Fruit fly (Drosophila melanogaster) whole organism, prepupa: ENCODE measurements around the gene Fdh.

Source experiments
- Blimp-1 ChIP-seq: fragments of 200-800 bp; sonication (Bioruptor generic); optimal IDR thresholded peaks from 3 replicates; lab custom pipeline; 2017; ENCODE audit warnings: missing biosample characterization, missing genetic modification characterization, mild to moderate bottlenecking, moderate library complexity, missing genetic modification reagents
- CG10631 ChIP-seq: fragments of 200-800 bp; sonication (Bioruptor generic); optimal IDR thresholded peaks from 2 replicates; lab custom pipeline; 2016; ENCODE audit warnings: missing biosample characterization, missing genetic modification characterization
- CG10669 ChIP-seq: fragments of 200-800 bp; sonication (Bioruptor generic); optimal IDR thresholded peaks from 3 replicates; lab custom pipeline; 2018; ENCODE audit warnings: missing biosample characterization, mild to moderate bottlenecking, missing genetic modification characterization, moderate library complexity
- CG11294 ChIP-seq: fragments of 200-800 bp; sonication (Bioruptor generic); IDR thresholded peaks from 2 replicates; pipeline ENCODE4 v1.3.6; 2022; ENCODE audit warnings: missing biosample characterization, missing genetic modification characterization
- CG11902 ChIP-seq: fragments of 200-800 bp; sonication (Bioruptor generic); optimal IDR thresholded peaks from 3 replicates; lab custom pipeline; 2016; ENCODE audit warnings: missing biosample characterization, missing genetic modification characterization
- CG1621 ChIP-seq: fragments of 200-800 bp; sonication (Bioruptor generic); optimal IDR thresholded peaks from 3 replicates; lab custom pipeline; 2018; ENCODE audit warnings: missing biosample characterization, mild to moderate bottlenecking, missing genetic modification characterization
- CG16779 ChIP-seq: fragments of 200-800 bp; sonication (Bioruptor generic); optimal IDR thresholded peaks from 3 replicates; lab custom pipeline; 2017; ENCODE audit warnings: missing biosample characterization, mild to moderate bottlenecking, missing genetic modification characterization
- CG3032 ChIP-seq: fragments of 200-800 bp; optimal IDR thresholded peaks from 2 replicates; lab custom pipeline; 2019; ENCODE audit warnings: missing biosample characterization, mild to moderate bottlenecking, missing genetic modification characterization, moderate library complexity
- CG31627 ChIP-seq: fragments of 200-800 bp; sonication (Bioruptor generic); optimal IDR thresholded peaks from 3 replicates; lab custom pipeline; 2016; ENCODE audit warnings: missing biosample characterization, missing genetic modification characterization
- CG32006 ChIP-seq: fragments of 200-800 bp; sonication (Bioruptor generic); optimal IDR thresholded peaks from 3 replicates; lab custom pipeline; 2017; ENCODE audit warnings: missing biosample characterization, mild to moderate bottlenecking, missing genetic modification characterization
- CG3919 ChIP-seq: fragments of 200-800 bp; sonication (Bioruptor generic); optimal IDR thresholded peaks from 3 replicates; lab custom pipeline; 2016; ENCODE audit warnings: missing biosample characterization, missing genetic modification characterization
- CG6276 ChIP-seq: fragments of 200-800 bp; sonication (Bioruptor generic); optimal IDR thresholded peaks from 2 replicates; lab custom pipeline; 2017; ENCODE audit warnings: missing biosample characterization, mild to moderate bottlenecking, missing genetic modification characterization
- CG6792 ChIP-seq: fragments of 200-800 bp; sonication (Bioruptor generic); optimal IDR thresholded peaks from 3 replicates; lab custom pipeline; 2016; ENCODE audit warnings: missing biosample characterization, missing genetic modification characterization
- CG6808 ChIP-seq: fragments of 200-800 bp; sonication (Bioruptor generic); optimal IDR thresholded peaks from 3 replicates; lab custom pipeline; 2017; ENCODE audit warnings: missing biosample characterization, missing genetic modification characterization, mild to moderate bottlenecking, moderate library complexity, missing genetic modification reagents
- CG6854 ChIP-seq: fragments of 200-800 bp; sonication (Bioruptor generic); optimal IDR thresholded peaks from 2 replicates; lab custom pipeline; 2017; ENCODE audit warnings: missing biosample characterization, mild to moderate bottlenecking, missing genetic modification characterization
- CG8119 ChIP-seq: fragments of 200-800 bp; sonication (Bioruptor generic); IDR thresholded peaks from 3 replicates; pipeline ENCODE4 v1.3.6; 2022; ENCODE audit warnings: missing biosample characterization, missing genetic modification characterization
- CG8319 ChIP-seq: fragments of 200-800 bp; sonication (Bioruptor generic); optimal IDR thresholded peaks from 3 replicates; lab custom pipeline; 2016; ENCODE audit warnings: missing biosample characterization, missing genetic modification characterization
- CG9139 ChIP-seq: fragments of 200-800 bp; sonication (Bioruptor generic); optimal IDR thresholded peaks from 3 replicates; lab custom pipeline; 2017; ENCODE audit warnings: missing biosample characterization, mild to moderate bottlenecking, missing genetic modification characterization
- Eip75B ChIP-seq: fragments of 200-800 bp; sonication (Bioruptor generic); optimal IDR thresholded peaks from 3 replicates; lab custom pipeline; 2016; ENCODE audit warnings: missing biosample characterization, missing genetic modification characterization
- Eip78C ChIP-seq: fragments of 200-800 bp; sonication (Bioruptor generic); peaks from one replicate; lab custom pipeline; 2016; ENCODE audit warnings: missing biosample characterization, missing genetic modification characterization
- Eip93F ChIP-seq: fragments of 200-800 bp; sonication (Bioruptor generic); optimal IDR thresholded peaks from 2 replicates; lab custom pipeline; 2016; ENCODE audit warnings: missing biosample characterization, mild to moderate bottlenecking, missing genetic modification characterization
- Gug ChIP-seq: fragments of 200-800 bp; sonication (Bioruptor generic); IDR thresholded peaks from 2 replicates; pipeline ENCODE4 v1.3.6; 2022; ENCODE audit warnings: missing biosample characterization, missing genetic modification characterization
- Hr38 ChIP-seq: sonication (Bioruptor generic); optimal IDR thresholded peaks from 2 replicates; lab custom pipeline; 2016; ENCODE audit warnings: missing biosample characterization, missing genetic modification characterization
- Met ChIP-seq: fragments of 200-800 bp; sonication (Bioruptor generic); optimal IDR thresholded peaks from 3 replicates; lab custom pipeline; 2016; ENCODE audit warnings: missing biosample characterization, missing genetic modification characterization
- OdsH ChIP-seq: fragments of 200-800 bp; sonication (Bioruptor generic); optimal IDR thresholded peaks from 3 replicates; lab custom pipeline; 2016; ENCODE audit warnings: missing biosample characterization, missing genetic modification characterization
- Smox ChIP-seq: fragments of 200-800 bp; sonication (Bioruptor generic); optimal IDR thresholded peaks from 3 replicates; lab custom pipeline; 2016; ENCODE audit warnings: missing biosample characterization, missing genetic modification characterization
- Sox102F ChIP-seq: fragments of 200-800 bp; sonication (Bioruptor generic); optimal IDR thresholded peaks from 2 replicates; lab custom pipeline; 2016; ENCODE audit warnings: missing biosample characterization, mild to moderate bottlenecking, missing genetic modification characterization
- Sox14 ChIP-seq: fragments of 200-800 bp; sonication (Bioruptor generic); optimal IDR thresholded peaks from 3 replicates; lab custom pipeline; 2016; ENCODE audit warnings: missing biosample characterization, missing genetic modification characterization
- Sox15 ChIP-seq: fragments of 200-800 bp; sonication (Bioruptor generic); optimal IDR thresholded peaks from 3 replicates; lab custom pipeline; 2016; ENCODE audit warnings: missing biosample characterization, missing genetic modification characterization
- achi ChIP-seq: fragments of 200-800 bp; sonication (Bioruptor generic); optimal IDR thresholded peaks from 3 replicates; lab custom pipeline; 2016; ENCODE audit warnings: missing biosample characterization, missing genetic modification characterization
- acj6 ChIP-seq: fragments of 200-800 bp; sonication (Bioruptor generic); optimal IDR thresholded peaks from 3 replicates; lab custom pipeline; 2016; ENCODE audit warnings: missing biosample characterization, missing genetic modification characterization
- dac ChIP-seq: fragments of 200-800 bp; sonication (Bioruptor generic); optimal IDR thresholded peaks from 2 replicates; lab custom pipeline; 2017; ENCODE audit warnings: missing biosample characterization, mild to moderate bottlenecking, missing genetic modification characterization
- dsx ChIP-seq: fragments of 200-800 bp; optimal IDR thresholded peaks from 3 replicates; lab custom pipeline; 2019; ENCODE audit warnings: missing biosample characterization, mild to moderate bottlenecking, missing genetic modification characterization, moderate library complexity; ENCODE audit not compliant: poor library complexity, severe bottlenecking
- eg ChIP-seq: fragments of 200-800 bp; sonication (Bioruptor generic); IDR thresholded peaks from 3 replicates; pipeline ENCODE4 v1.3.6; 2022; ENCODE audit warnings: missing biosample characterization, missing genetic modification characterization
- esn ChIP-seq: fragments of 200-800 bp; sonication (Bioruptor generic); optimal IDR thresholded peaks from 2 replicates; lab custom pipeline; 2016; ENCODE audit warnings: missing biosample characterization, mild to moderate bottlenecking, missing genetic modification characterization, moderate library complexity
- fd59A ChIP-seq: fragments of 200-800 bp; sonication (Bioruptor generic); optimal IDR thresholded peaks from 2 replicates; lab custom pipeline; 2017; ENCODE audit warnings: missing biosample characterization, mild to moderate bottlenecking, missing genetic modification characterization, missing genetic modification reagents
- fd85E ChIP-seq: fragments of 200-800 bp; sonication (Bioruptor generic); optimal IDR thresholded peaks from 3 replicates; lab custom pipeline; 2016; ENCODE audit warnings: missing biosample characterization, missing genetic modification characterization
- fkh ChIP-seq: fragments of 200-800 bp; sonication (Bioruptor generic); optimal IDR thresholded peaks from 3 replicates; lab custom pipeline; 2017; ENCODE audit warnings: missing biosample characterization, mild to moderate bottlenecking, missing genetic modification characterization, moderate library complexity
- lz ChIP-seq: fragments of 200-800 bp; sonication (Bioruptor generic); optimal IDR thresholded peaks from 3 replicates; lab custom pipeline; 2016; ENCODE audit warnings: missing biosample characterization, missing genetic modification characterization
- net ChIP-seq: fragments of 200-800 bp; sonication (Bioruptor generic); optimal IDR thresholded peaks from 3 replicates; lab custom pipeline; 2016; ENCODE audit warnings: missing biosample characterization, missing genetic modification characterization
- pdm3 ChIP-seq: fragments of 200-800 bp; sonication (Bioruptor generic); optimal IDR thresholded peaks from 3 replicates; lab custom pipeline; 2016; ENCODE audit warnings: missing biosample characterization, missing genetic modification characterization
- salr ChIP-seq, 2 experiments: fragments of 200-800 bp; sonication (Bioruptor generic); optimal IDR thresholded peaks; 3 replicates each; lab custom pipeline; 2016 to 2018; ENCODE audit warnings: missing biosample characterization in 2 of 2, missing genetic modification characterization in 2 of 2, mild to moderate bottlenecking in 1 of 2
- spab ChIP-seq: fragments of 200-800 bp; sonication (Bioruptor generic); optimal IDR thresholded peaks from 2 replicates; lab custom pipeline; 2017; ENCODE audit warnings: missing biosample characterization, mild to moderate bottlenecking, missing genetic modification characterization, missing genetic modification reagents
- ss ChIP-seq, 2 experiments: fragments of 200-800 bp; sonication (Bioruptor generic); optimal IDR thresholded peaks; 2 replicates in 1 of 2; 3 replicates in 1 of 2; lab custom pipeline; 2017 to 2018; ENCODE audit warnings: mild to moderate bottlenecking in 2 of 2, missing biosample characterization in 2 of 2, missing genetic modification characterization in 2 of 2, moderate library complexity in 1 of 2
- svp ChIP-seq: fragments of 200-800 bp; sonication (Bioruptor generic); peaks from one replicate; lab custom pipeline; 2016; ENCODE audit warnings: missing biosample characterization, missing genetic modification characterization
- topi ChIP-seq: fragments of 200-800 bp; sonication (Bioruptor generic); optimal IDR thresholded peaks from 3 replicates; lab custom pipeline; 2016; ENCODE audit warnings: missing biosample characterization, missing genetic modification characterization
- vri ChIP-seq: fragments of 200-800 bp; sonication (Bioruptor generic); optimal IDR thresholded peaks from 3 replicates; lab custom pipeline; 2016; ENCODE audit warnings: missing biosample characterization, mild to moderate bottlenecking, missing genetic modification characterization

The Fdh gene

dm6 chr3R:10834893-10835292 is 37.3 kb downstream of the Fdh start (continued):
- TF ChIP-seq CG32006 (GFP tag; lab: Kevin White, UChicago) (peak; percentile 96), lz (GFP tag; lab: Kevin White, UChicago) (peak; percentile 95), Gug (peak; percentile 88), CG8119 (GFP tag; lab: Robert Waterston, UW) (peak; percentile 97), svp (GFP tag; lab: Kevin White, UChicago) (peak; percentile 99), Eip75B (GFP tag; lab: Kevin White, UChicago) (peak; percentile 97), esn (peak; percentile 96), CG6276 (GFP tag; lab: Kevin White, UChicago) (peak; percentile 95)
- TF ChIP-seq, all 60 proteins: peak for 58

DNA sequence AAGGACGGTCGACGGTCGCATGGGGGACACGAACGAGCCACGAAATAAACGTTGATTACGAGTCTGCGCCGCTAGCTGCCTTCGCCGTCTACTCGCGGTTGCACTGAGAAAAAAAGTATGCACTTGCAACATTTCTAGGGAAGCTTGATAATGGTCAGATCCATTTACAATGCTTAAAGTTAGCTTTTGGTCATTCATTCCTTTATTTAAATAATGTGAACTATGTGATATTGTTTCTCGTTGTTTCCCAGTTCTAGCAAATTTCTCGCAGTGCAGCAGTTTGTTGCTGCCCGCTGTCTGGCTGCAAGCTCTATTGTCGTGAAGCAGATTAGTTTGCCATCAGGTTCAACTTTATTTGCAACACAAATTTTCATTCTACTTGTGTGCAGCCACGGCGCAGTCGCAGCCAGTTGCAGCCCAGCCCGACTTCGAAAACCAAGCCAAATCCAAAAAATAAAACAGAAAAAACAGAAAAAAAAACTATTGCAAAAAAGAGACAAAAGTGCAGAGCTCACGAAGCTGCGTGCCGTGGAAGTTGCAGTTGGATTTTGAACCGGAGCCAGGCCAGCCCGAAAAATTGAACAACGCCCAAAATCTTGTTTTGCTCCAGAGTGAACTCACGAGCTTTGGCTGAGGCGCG is 39.5 kb downstream of the Fdh start:
- TF ChIP-seq topi (GFP tag; lab: Kevin White, UChicago): peak; percentile 48
- TF ChIP-seq CG16779 (tag; lab: Kevin White, UChicago): peak; percentile 79
- peak; percentile 87 for TF ChIP-seq CG11294
- TF ChIP-seq CG6276 (GFP tag; lab: Kevin White, UChicago): peak; percentile 91
- TF ChIP-seq eg (GFP tag; lab: Robert Waterston, UW): peak; percentile 95
- peak; percentile 18 for TF ChIP-seq CG1621 (tag; lab: Kevin White, UChicago)
- TF ChIP-seq spab (GFP tag; lab: Kevin White, UChicago): peak; percentile 90
- TF ChIP-seq fd59A (GFP tag; lab: Kevin White, UChicago): peak; percentile 73
- TF ChIP-seq achi (GFP tag; lab: Kevin White, UChicago): peak; percentile 73
- TF ChIP-seq Blimp-1: no peak
- TF ChIP-seq CG8319 (GFP tag; lab: Kevin White, UChicago): peak; percentile 55
- TF ChIP-seq CG3032 (tag; lab: Kevin White, UChicago): peak; percentile 92
- TF ChIP-seq CG6854: no peak
- peak; percentile 93 for TF ChIP-seq CG3919
- TF ChIP-seq acj6 (GFP tag; lab: Kevin White, UChicago): peak; percentile 60
- TF ChIP-seq dac (GFP tag; lab: Kevin White, UChicago): peak; percentile 68
- peak; percentile 83 for TF ChIP-seq CG9139
- no peak for TF ChIP-seq vri (GFP tag; lab: Kevin White, UChicago)
- TF ChIP-seq CG10631 (GFP tag; lab: Kevin White, UChicago): peak; percentile 76
- TF ChIP-seq CG32006 (GFP tag; lab: Kevin White, UChicago): peak; percentile 88
- TF ChIP-seq CG10669: peak; percentile 89
- peak; percentile 88 for TF ChIP-seq Gug
- peak; percentile 49 for TF ChIP-seq CG11902 (GFP tag; lab: Kevin White, UChicago)
- TF ChIP-seq CG6808 (GFP tag; lab: Kevin White, UChicago): peak; percentile 93
- TF ChIP-seq Smox (GFP tag; lab: Kevin White, UChicago): no peak
- peak; percentile 88 for TF ChIP-seq Eip75B (GFP tag; lab: Kevin White, UChicago)
- peak; percentile 90 for TF ChIP-seq dsx (GFP tag; lab: Kevin White, UChicago)
- TF ChIP-seq CG8119 (GFP tag; lab: Robert Waterston, UW): peak; percentile 88
- peak; percentile 94 for TF ChIP-seq Eip78C (GFP tag; lab: Kevin White, UChicago)
- TF ChIP-seq lz (GFP tag; lab: Kevin White, UChicago): peak; percentile 20
- TF ChIP-seq fkh (GFP tag; lab: Kevin White, UChicago): no peak
- TF ChIP-seq Sox15: no peak
- peak; percentile 37 to 86 for TF ChIP-seq salr (GFP tag; optimal IDR thresholded peaks at IDR 0.05; lab: Kevin White, UChicago)
- TF ChIP-seq svp (GFP tag; lab: Kevin White, UChicago): peak; percentile 65
- TF ChIP-seq OdsH (GFP tag; lab: Kevin White, UChicago): peak; percentile 76
- TF ChIP-seq net (GFP tag; lab: Kevin White, UChicago): peak; percentile 55
- no peak for TF ChIP-seq Sox102F
- TF ChIP-seq Sox14 (GFP tag; lab: Kevin White, UChicago): peak; percentile 62
- peak; percentile 9 for TF ChIP-seq Met (GFP tag; lab: Kevin White, UChicago)
- TF ChIP-seq Eip93F: no peak
- peak; percentile 4 for TF ChIP-seq fd85E (GFP tag; lab: Kevin White, UChicago)
- no peak for TF ChIP-seq Hr38 (GFP tag; lab: Kevin White, UChicago)
- TF ChIP-seq CG31627 (GFP tag; lab: Kevin White, UChicago): no peak
- peak; percentile 43 for TF ChIP-seq CG6792
- peak; percentile 67 for TF ChIP-seq pdm3 (GFP tag; lab: Kevin White, UChicago)
- TF ChIP-seq esn: no peak
- peak; percentile 83 to 91 for TF ChIP-seq ss (GFP tag; optimal IDR thresholded peaks at IDR 0.05; lab: Kevin White, UChicago)
